Fruit fly (Drosophila melanogaster) whole organism, embryonic: ENCODE measurements around the gene AhcyL1.

Source experiments
- Ada2b ChIP-seq: fragments of 200-800 bp; sonication (Bioruptor generic); IDR thresholded peaks from 2 replicates; pipeline ENCODE4 v1.3.6; 2022; ENCODE audit warnings: missing biosample characterization, missing genetic modification characterization
- Aef1 ChIP-seq: fragments of 200-800 bp; sonication (Bioruptor generic); IDR thresholded peaks from 3 replicates; pipeline ENCODE4 v1.3.6; 2022; ENCODE audit warnings: missing biosample characterization, missing genetic modification characterization
- Antp ChIP-seq: fragments of 200-800 bp; sonication (Bioruptor generic); optimal IDR thresholded peaks from 3 replicates; lab custom pipeline; 2016; ENCODE audit warnings: missing biosample characterization, missing genetic modification characterization
- B-H2 ChIP-seq: fragments of 200-800 bp; sonication (Bioruptor generic); optimal IDR thresholded peaks from 2 replicates; lab custom pipeline; 2018; ENCODE audit warnings: missing biosample characterization, mild to moderate bottlenecking, missing genetic modification characterization
- C15 ChIP-seq: fragments of 200-800 bp; sonication (Bioruptor generic); IDR thresholded peaks from 3 replicates; pipeline ENCODE4 v1.3.6; 2022; ENCODE audit warnings: missing biosample characterization, missing genetic modification characterization
- CG10462 ChIP-seq: fragments of 200-800 bp; sonication (Bioruptor generic); optimal IDR thresholded peaks from 2 replicates; lab custom pipeline; 2016; ENCODE audit warnings: missing biosample characterization, missing genetic modification characterization
- CG10654 ChIP-seq: fragments of 200-800 bp; sonication (Bioruptor generic); optimal IDR thresholded peaks from 2 replicates; lab custom pipeline; 2016; ENCODE audit warnings: missing biosample characterization, missing genetic modification characterization
- CG11093 ChIP-seq: fragments of 200-800 bp; sonication (Bioruptor generic); IDR thresholded peaks from 3 replicates; pipeline ENCODE4 v1.3.6; 2022; ENCODE audit warnings: missing biosample characterization, missing genetic modification characterization
- CG11504 ChIP-seq: fragments of 200-800 bp; sonication (Bioruptor generic); optimal IDR thresholded peaks from 3 replicates; lab custom pipeline; 2019; ENCODE audit warnings: missing biosample characterization, mild to moderate bottlenecking, missing genetic modification characterization, moderate library complexity
- CG14441 ChIP-seq: fragments of 200-800 bp; sonication (Bioruptor generic); IDR thresholded peaks from 2 replicates; pipeline ENCODE4 v1.3.6; 2022; ENCODE audit warnings: missing biosample characterization, missing genetic modification characterization
- CG14965 ChIP-seq: fragments of 200-800 bp; sonication (Bioruptor generic); optimal IDR thresholded peaks from 2 replicates; lab custom pipeline; 2016; ENCODE audit warnings: missing biosample characterization, missing genetic modification characterization, borderline replicate concordance
- CG1603 ChIP-seq: fragments of 200-800 bp; sonication (Bioruptor generic); optimal IDR thresholded peaks from 2 replicates; lab custom pipeline; 2019; ENCODE audit warnings: missing biosample characterization, mild to moderate bottlenecking, missing genetic modification characterization, moderate library complexity
- CG17385 ChIP-seq: fragments of 200-800 bp; sonication (Bioruptor generic); optimal IDR thresholded peaks from 3 replicates; lab custom pipeline; 2018; ENCODE audit warnings: missing biosample characterization, mild to moderate bottlenecking, missing genetic modification characterization
- CG17829 ChIP-seq: fragments of 200-800 bp; optimal IDR thresholded peaks from 2 replicates; lab custom pipeline; 2019; ENCODE audit warnings: missing biosample characterization, mild to moderate bottlenecking, missing genetic modification characterization, moderate library complexity
- CG2129 ChIP-seq: fragments of 200-800 bp; sonication (Bioruptor generic); IDR thresholded peaks from 2 replicates; pipeline ENCODE4 v1.3.6; 2022; ENCODE audit warnings: missing biosample characterization, missing genetic modification characterization; ENCODE audit not compliant: partially characterized antibody
- CG42726 ChIP-seq: fragments of 200-800 bp; sonication (Bioruptor generic); IDR thresholded peaks from 2 replicates; pipeline ENCODE4 v1.3.6; 2022; ENCODE audit warnings: missing biosample characterization, missing genetic modification characterization; ENCODE audit not compliant: partially characterized antibody
- CG5953 ChIP-seq: fragments of 200-800 bp; sonication (Bioruptor generic); IDR thresholded peaks from 2 replicates; pipeline ENCODE4 v1.3.6; 2022; ENCODE audit warnings: missing biosample characterization, missing genetic modification characterization
- CG7786 ChIP-seq: fragments of 200-800 bp; sonication (Bioruptor generic); optimal IDR thresholded peaks from 2 replicates; lab custom pipeline; 2016; ENCODE audit warnings: missing biosample characterization, missing genetic modification characterization
- CG8290 ChIP-seq, 3 experiments: fragments of 200-800 bp; sonication (Bioruptor generic); optimal IDR thresholded peaks; 2 replicates each; lab custom pipeline; 2016 to 2019; ENCODE audit warnings: missing biosample characterization in 3 of 3, missing genetic modification characterization in 3 of 3, mild to moderate bottlenecking in 2 of 3, moderate library complexity in 1 of 3
- CG8924 ChIP-seq: fragments of 200-800 bp; optimal IDR thresholded peaks from 3 replicates; lab custom pipeline; 2019; ENCODE audit warnings: missing biosample characterization, mild to moderate bottlenecking, missing genetic modification characterization, moderate library complexity
- CG9609 ChIP-seq: fragments of 200-800 bp; sonication (Bioruptor generic); optimal IDR thresholded peaks from 3 replicates; lab custom pipeline; 2016; ENCODE audit warnings: missing biosample characterization, missing genetic modification characterization
- Dp ChIP-seq: fragments of 200-800 bp; sonication (Bioruptor generic); optimal IDR thresholded peaks from 2 replicates; lab custom pipeline; 2018; ENCODE audit warnings: missing biosample characterization, mild to moderate bottlenecking, missing genetic modification characterization, moderate library complexity
- Drgx ChIP-seq: fragments of 200-800 bp; sonication (Bioruptor generic); IDR thresholded peaks from 2 replicates; pipeline ENCODE4 v1.3.6; 2022; ENCODE audit warnings: missing biosample characterization, missing genetic modification characterization
- Ets65A ChIP-seq: fragments of 200-800 bp; sonication (Bioruptor generic); peaks from one replicate; lab custom pipeline; 2016; ENCODE audit warnings: missing biosample characterization, missing genetic modification characterization
- Fer3 ChIP-seq: fragments of 200-800 bp; sonication (Bioruptor generic); optimal IDR thresholded peaks from 2 replicates; lab custom pipeline; 2018; ENCODE audit warnings: missing biosample characterization, mild to moderate bottlenecking, missing genetic modification characterization, moderate library complexity
- HLH3B ChIP-seq: fragments of 200-800 bp; sonication (Bioruptor generic); IDR thresholded peaks from 2 replicates; pipeline ENCODE4 v1.3.6; 2022; ENCODE audit warnings: missing biosample characterization, missing genetic modification characterization
- Hr39 ChIP-seq: fragments of >200 bp; optimal IDR thresholded peaks from 2 replicates; lab custom pipeline; 2017
- Hr51 ChIP-seq, 2 experiments: fragments of 200-800 bp; sonication (Bioruptor generic); optimal IDR thresholded peaks; 2 replicates in 1 of 2; 3 replicates in 1 of 2; lab custom pipeline; 2016 to 2018; ENCODE audit warnings: missing biosample characterization in 2 of 2, missing genetic modification characterization in 2 of 2, mild to moderate bottlenecking in 1 of 2, moderate library complexity in 1 of 2
- Kr ChIP-seq: fragments of 200-800 bp; sonication (Bioruptor generic); optimal IDR thresholded peaks from 2 replicates; lab custom pipeline; 2017; ENCODE audit warnings: missing biosample characterization, mild to moderate bottlenecking, missing genetic modification characterization
- MESR4 ChIP-seq: fragments of 200-800 bp; sonication (Bioruptor generic); optimal IDR thresholded peaks from 2 replicates; lab custom pipeline; 2018; ENCODE audit warnings: missing biosample characterization, mild to moderate bottlenecking, missing genetic modification characterization, moderate library complexity
- Mrtf ChIP-seq: fragments of 200-800 bp; sonication (Bioruptor generic); IDR thresholded peaks from 3 replicates; pipeline ENCODE4 v1.3.6; 2022; ENCODE audit warnings: missing biosample characterization, missing genetic modification characterization
- Nf-YB ChIP-seq: fragments of 200-800 bp; sonication (Bioruptor generic); optimal IDR thresholded peaks from 3 replicates; lab custom pipeline; 2019; ENCODE audit warnings: missing biosample characterization, mild to moderate bottlenecking, missing genetic modification characterization, moderate library complexity
- NfI ChIP-seq: fragments of 200-800 bp; sonication (Bioruptor generic); optimal IDR thresholded peaks from 3 replicates; lab custom pipeline; 2018; ENCODE audit warnings: missing biosample characterization, mild to moderate bottlenecking, missing genetic modification characterization, moderate library complexity
- Ravus ChIP-seq: fragments of 200-800 bp; sonication (Bioruptor generic); IDR thresholded peaks from 2 replicates; pipeline ENCODE4 v1.3.6; 2022; ENCODE audit warnings: missing biosample characterization, missing genetic modification characterization
- Sin3A ChIP-seq: fragments of >200 bp; optimal IDR thresholded peaks from 2 replicates; lab custom pipeline; 2018
- Sry-β ChIP-seq: fragments of 200-800 bp; sonication (Bioruptor generic); optimal IDR thresholded peaks from 2 replicates; lab custom pipeline; 2018; ENCODE audit warnings: missing biosample characterization, mild to moderate bottlenecking, missing genetic modification characterization, moderate library complexity
- Ssrp ChIP-seq: fragments of 200-800 bp; sonication (Bioruptor generic); optimal IDR thresholded peaks from 2 replicates; lab custom pipeline; 2018; ENCODE audit warnings: missing biosample characterization, mild to moderate bottlenecking, missing genetic modification characterization, moderate library complexity
- Usf ChIP-seq: fragments of 200-800 bp; sonication (Bioruptor generic); optimal IDR thresholded peaks from 2 replicates; lab custom pipeline; 2017; ENCODE audit warnings: missing genotype, missing biosample characterization, missing genetic modification characterization
- aop ChIP-seq: fragments of 200-800 bp; sonication (Bioruptor generic); IDR thresholded peaks from 2 replicates; pipeline ENCODE4 v1.3.6; 2022; ENCODE audit warnings: missing biosample characterization, missing genetic modification characterization
- bcd ChIP-seq: fragments of 200-800 bp; sonication (Bioruptor generic); optimal IDR thresholded peaks from 2 replicates; lab custom pipeline; 2017; ENCODE audit warnings: missing biosample characterization, mild to moderate bottlenecking, missing genetic modification characterization
- chinmo ChIP-seq: fragments of 200-800 bp; sonication (Bioruptor generic); IDR thresholded peaks from 4 replicates; pipeline ENCODE4 v1.3.6; 2022; ENCODE audit warnings: missing biosample characterization, missing genetic modification characterization; ENCODE audit not compliant: partially characterized antibody
- jing ChIP-seq: fragments of 200-800 bp; sonication (Bioruptor generic); optimal IDR thresholded peaks from 2 replicates; lab custom pipeline; 2018; ENCODE audit warnings: missing biosample characterization, mild to moderate bottlenecking, missing genetic modification characterization
- klu ChIP-seq: fragments of 200-800 bp; sonication (Bioruptor generic); IDR thresholded peaks from 2 replicates; pipeline ENCODE4 v1.3.6; 2022; ENCODE audit warnings: missing biosample characterization, missing genetic modification characterization
- mld ChIP-seq: fragments of 200-800 bp; sonication (Bioruptor generic); IDR thresholded peaks from 3 replicates; pipeline ENCODE4 v1.3.6; 2022; ENCODE audit warnings: missing biosample characterization, missing genetic modification characterization; ENCODE audit not compliant: partially characterized antibody
- nau ChIP-seq: fragments of 200-800 bp; sonication (Bioruptor generic); optimal IDR thresholded peaks from 3 replicates; lab custom pipeline; 2017; ENCODE audit warnings: missing biosample characterization, mild to moderate bottlenecking, missing genetic modification characterization, missing genetic modification reagents
- odd ChIP-seq: fragments of 200-800 bp; sonication (Bioruptor generic); optimal IDR thresholded peaks from 2 replicates; lab custom pipeline; 2017; ENCODE audit warnings: missing biosample characterization, mild to moderate bottlenecking, missing genetic modification characterization
- pros ChIP-seq: fragments of 200-800 bp; sonication (Bioruptor generic); optimal IDR thresholded peaks from 3 replicates; lab custom pipeline; 2019; ENCODE audit warnings: missing biosample characterization, mild to moderate bottlenecking, missing genetic modification characterization, moderate library complexity
- rib ChIP-seq: fragments of 200-800 bp; sonication (Bioruptor generic); IDR thresholded peaks from 2 replicates; pipeline ENCODE4 v1.3.6; 2022; ENCODE audit warnings: missing biosample characterization, missing genetic modification characterization
- sd ChIP-seq: fragments of 200-800 bp; sonication (Bioruptor generic); optimal IDR thresholded peaks from 3 replicates; lab custom pipeline; 2018; ENCODE audit warnings: missing biosample characterization, mild to moderate bottlenecking, missing genetic modification characterization, moderate library complexity
- sna ChIP-seq: fragments of 200-800 bp; sonication (Bioruptor generic); IDR thresholded peaks from 2 replicates; pipeline ENCODE4 v1.3.6; 2022; ENCODE audit warnings: missing biosample characterization, missing genetic modification characterization; ENCODE audit not compliant: partially characterized antibody
- trh ChIP-seq: fragments of 200-800 bp; sonication (Bioruptor generic); optimal IDR thresholded peaks from 2 replicates; lab custom pipeline; 2016; ENCODE audit warnings: missing biosample characterization, missing genetic modification characterization
- wdn ChIP-seq: fragments of 200-800 bp; sonication (Bioruptor generic); IDR thresholded peaks from 2 replicates; pipeline ENCODE4 v1.3.6; 2022; ENCODE audit warnings: missing biosample characterization, missing genetic modification characterization

Gene AhcyL1

dm6 chr3L:2733208-2733607, 38.9 kb downstream of the AhcyL1 start (continued):
- peak; percentile 36 for TF ChIP-seq CG10462 (GFP tag; lab: Kevin White, UChicago)
- peak; percentile 51 for TF ChIP-seq CG10654 (GFP tag; lab: Kevin White, UChicago)
- peak; percentile 41 for TF ChIP-seq Ravus (GFP tag; lab: Robert Waterston, UW)
- TF ChIP-seq Mrtf = peak; percentile 83
- TF ChIP-seq wdn (GFP tag; lab: Robert Waterston, UW) = 0 out of 2 replicates have a peak, but pooled peaks have one; percentile 59
- TF ChIP-seq HLH3B (GFP tag; lab: Robert Waterston, UW) = peak; percentile 57; the same call in 1 of the 2 replicates
- no peak for TF ChIP-seq CG42726 (GFP tag; lab: Robert Waterston, UW)
- no peak for TF ChIP-seq mld (GFP tag; lab: Robert Waterston, UW)
- TF ChIP-seq bcd (GFP tag; lab: Kevin White, UChicago) = peak; percentile 47
- peak; percentile 68 for TF ChIP-seq klu
- peak; percentile 73 for TF ChIP-seq CG1603
- TF ChIP-seq aop (GFP tag; lab: Robert Waterston, UW) = no peak
- TF ChIP-seq C15 = no peak
- no peak for TF ChIP-seq CG14965 (GFP tag; lab: Kevin White, UChicago)
- TF ChIP-seq Nf-YB (GFP tag; lab: Kevin White, UChicago) = no peak
- TF ChIP-seq CG11093 (GFP tag; lab: Robert Waterston, UW) = no peak
- TF ChIP-seq CG5953 (GFP tag; lab: Robert Waterston, UW) = no peak
- no peak for TF ChIP-seq Usf (GFP tag; lab: Kevin White, UChicago)
- no peak for TF ChIP-seq Hr39
- TF ChIP-seq sd = no peak
- 0 out of 2 replicates have a peak, but pooled peaks have one; percentile 22 for TF ChIP-seq rib (GFP tag; lab: Robert Waterston, UW)
- no peak for TF ChIP-seq Sin3A (lab: Kevin White, UChicago)
- TF ChIP-seq CG17385 (GFP tag; lab: Kevin White, UChicago) = peak; percentile 63
- no peak for TF ChIP-seq B-H2 (GFP tag; lab: Kevin White, UChicago)
- TF ChIP-seq Aef1 (GFP tag; lab: Robert Waterston, UW) = peak; percentile 80
- TF ChIP-seq CG8290 (GFP tag; optimal IDR thresholded peaks at IDR 0.05; lab: Kevin White, UChicago) = no peak
- peak in 1 of 2 experiments; percentile 75 for TF ChIP-seq CG8290 (tag; optimal IDR thresholded peaks at IDR 0.05; lab: Kevin White, UChicago)
- peak; percentile 48 for TF ChIP-seq CG17829 (tag; lab: Kevin White, UChicago)
- TF ChIP-seq Antp (GFP tag; lab: Kevin White, UChicago) = peak; percentile 53
- peak; percentile 27 for TF ChIP-seq odd
- no peak for TF ChIP-seq sna (GFP tag; lab: Robert Waterston, UW)
- TF ChIP-seq CG14441 (GFP tag; lab: Robert Waterston, UW) = peak; percentile 80
- no peak for TF ChIP-seq trh (GFP tag; lab: Kevin White, UChicago)
- TF ChIP-seq CG9609 (GFP tag; lab: Kevin White, UChicago) = peak; percentile 70
- TF ChIP-seq Sry-β (GFP tag; lab: Kevin White, UChicago) = no peak
- no peak for TF ChIP-seq Dp
- TF ChIP-seq Fer3 (tag; lab: Kevin White, UChicago) = peak; percentile 46
- peak; percentile 97 for TF ChIP-seq Ets65A (GFP tag; lab: Kevin White, UChicago)
- peak; percentile 82 for TF ChIP-seq NfI (GFP tag; lab: Kevin White, UChicago)

dm6 chr3L:2730911-2731310, 41.2 kb downstream of the AhcyL1 start:
- TF ChIP-seq Kr (GFP tag; lab: Kevin White, UChicago) = no peak
- TF ChIP-seq Hr51 (GFP tag; optimal IDR thresholded peaks at IDR 0.05; lab: Kevin White, UChicago) = peak in 1 of 2 experiments; percentile 8
- peak; percentile 2 for TF ChIP-seq CG11504 (tag; lab: Kevin White, UChicago)
- TF ChIP-seq pros = no peak
- TF ChIP-seq CG8924 (tag; lab: Kevin White, UChicago) = no peak
- TF ChIP-seq Ada2b (GFP tag; lab: Robert Waterston, UW) = no peak
- no peak for TF ChIP-seq nau
- peak; percentile 62; the same call in 1 of the 2 replicates for TF ChIP-seq Drgx (GFP tag; lab: Robert Waterston, UW)
- 0 out of 3 replicates have a peak, but pooled peaks have one; percentile 17 for TF ChIP-seq Mrtf
- no peak for TF ChIP-seq MESR4 (GFP tag; lab: Kevin White, UChicago)
- no peak for TF ChIP-seq CG7786
- TF ChIP-seq jing = no peak
- no peak for TF ChIP-seq Ssrp (tag; lab: Kevin White, UChicago)
- TF ChIP-seq chinmo (GFP tag; lab: Robert Waterston, UW) = no peak
- TF ChIP-seq CG2129 = no peak
